Worm (Caenorhabditis elegans): ENCODE results near the gene Y57G11C.1130.

Gene Y57G11C.1130

DNA sequence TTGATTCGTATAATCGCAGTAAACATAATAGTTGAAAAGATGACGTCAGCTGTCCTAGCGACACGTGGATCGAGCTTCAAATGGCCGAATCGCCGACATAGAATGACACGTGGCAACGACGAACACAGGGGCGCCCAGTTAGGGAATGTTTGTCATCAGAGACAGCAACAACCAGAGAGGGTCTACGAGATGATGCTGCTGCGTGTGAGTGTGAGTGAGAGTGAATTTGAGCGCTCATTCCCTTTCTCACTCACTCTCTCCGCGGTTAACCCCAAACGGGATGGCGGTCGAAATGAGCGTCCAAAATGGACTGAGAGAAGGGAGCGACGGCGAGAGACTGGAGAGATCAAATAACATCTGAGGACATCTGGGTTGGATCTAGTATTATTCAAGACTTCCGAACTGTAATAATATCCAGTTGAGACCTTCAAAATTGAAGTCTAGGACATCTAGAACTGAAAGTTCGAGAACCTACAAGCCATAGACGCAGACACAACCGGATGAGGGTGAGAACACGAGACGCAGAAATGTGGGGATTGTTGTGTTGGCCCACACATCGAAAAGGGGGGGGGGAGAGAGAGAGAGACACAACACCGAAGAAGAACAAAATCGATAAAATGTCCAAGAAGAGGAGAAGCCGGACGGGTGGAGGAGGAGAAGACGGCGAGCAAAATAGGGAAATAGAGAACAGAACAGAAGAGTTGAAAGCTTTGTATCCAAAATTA lies 11.8 kb downstream of the Y57G11C.1130 start (continued):
- TF ChIP-seq akir-1 (GFP tag; optimal IDR thresholded peaks at IDR 0.05) (no peak), K11D2.4 (GFP tag; IDR thresholded peaks at IDR 0.05) (0 out of 2 replicates have a peak, but pooled peaks have one; percentile 12), lir-1 (GFP tag; conservative IDR thresholded peaks at IDR 0.05) (peak; percentile 39; the same call in 1 of the 2 replicates), Y95B8A.8 (GFP tag; IDR thresholded peaks at IDR 0.05) (no peak), B0336.3 (GFP tag; IDR thresholded peaks at IDR 0.05) (0 out of 2 replicates have a peak, but pooled peaks have one; percentile 26), attf-6 (GFP tag; IDR thresholded peaks at IDR 0.05) (no peak)

ce11 chrIV:14795918-14796488 lies 13.7 kb downstream of the Y57G11C.1130 start, which contains the start of gene coq-3:
Gene coq-3, minus strand, starts transcription at chrIV:14796324.
- 0 out of 2 replicates have a peak, but pooled peaks have one; percentile 15 for TF ChIP-seq dox-1 (GFP tag; IDR thresholded peaks at IDR 0.05)
- TF ChIP-seq K12H6.12 (tag; optimal IDR thresholded peaks at IDR 0.05), result no peak
- TF ChIP-seq repo-1 (tag; optimal IDR thresholded peaks at IDR 0.05), result peak; percentile 46
- TF ChIP-seq hmg-1.2 (GFP tag; IDR thresholded peaks at IDR 0.05), result peak; percentile 4; the same call in 1 of the 2 replicates
- TF ChIP-seq C06A6.2 (GFP tag; conservative IDR thresholded peaks at IDR 0.05), result no peak
- TF ChIP-seq snpc-4 (GFP tag; optimal IDR thresholded peaks at IDR 0.05), result no peak
- TF ChIP-seq snpc-4 (tag; optimal IDR thresholded peaks at IDR 0.05), result peak in 1 of 4 experiments; percentile 75
- TF ChIP-seq let-607 (tag; optimal IDR thresholded peaks at IDR 0.05), result peak in 1 of 2 experiments; percentile 9
- no peak for TF ChIP-seq efl-1 (GFP tag; optimal IDR thresholded peaks at IDR 0.05)
- TF ChIP-seq attf-6 (GFP tag; IDR thresholded peaks at IDR 0.05), result peak; percentile 71
- TF ChIP-seq mcd-1 (GFP tag; IDR thresholded peaks at IDR 0.05), result 0 out of 2 replicates have a peak, but pooled peaks have one; percentile 6
- peak; percentile 17 for TF ChIP-seq ama-1 (optimal IDR thresholded peaks at IDR 0.05)
- TF ChIP-seq ama-1 (GFP tag; optimal IDR thresholded peaks at IDR 0.05), result no peak
- TF ChIP-seq ceh-58 (GFP tag; IDR thresholded peaks at IDR 0.05), result no peak
- TF ChIP-seq ekl-4 (GFP tag; IDR thresholded peaks at IDR 0.05), result 0 out of 2 replicates have a peak, but pooled peaks have one; percentile 34
- peak; percentile 47 for TF ChIP-seq nhr-27 (tag; optimal IDR thresholded peaks at IDR 0.05)
- TF ChIP-seq athp-1 (tag; optimal IDR thresholded peaks at IDR 0.05), result no peak
- 0 out of 2 replicates have a peak, but pooled peaks have one; percentile 6 for TF ChIP-seq F33H1.4 (GFP tag; IDR thresholded peaks at IDR 0.05)

DNA sequence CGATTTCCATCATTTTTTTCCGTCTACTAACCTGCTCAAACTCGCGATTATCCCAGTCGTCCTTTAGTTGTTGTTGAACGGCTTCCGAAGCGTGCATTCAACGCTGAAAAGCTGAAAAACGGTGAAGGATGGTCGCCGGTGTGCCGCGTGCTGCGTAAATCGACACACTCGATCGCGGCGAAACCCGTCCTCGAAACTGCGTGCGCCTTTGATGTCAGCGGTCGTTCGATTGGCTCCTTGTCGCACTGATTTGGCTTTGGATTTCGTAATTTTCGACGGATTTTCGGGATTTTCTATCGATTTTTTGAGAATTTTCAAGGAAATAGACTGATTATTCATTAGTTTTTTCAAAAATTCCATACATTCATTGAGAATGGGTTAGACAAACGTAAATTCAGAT lies 15.0 kb downstream of the Y57G11C.1130 start, which contains the start of the genes Y57G11C.1147 and nuo-3:
Gene Y57G11C.1147 (minus strand): TSS at position 161 of the 400 bp plus-strand sequence.
Gene nuo-3 (minus strand): TSS at position 191 of the 400 bp plus-strand sequence.
- 0 out of 2 replicates have a peak, but pooled peaks have one; percentile 39 for TF ChIP-seq egrh-3 (GFP tag; IDR thresholded peaks at IDR 0.05)
- TF ChIP-seq mcd-1 (GFP tag; IDR thresholded peaks at IDR 0.05), result 0 out of 2 replicates have a peak, but pooled peaks have one; percentile 14
- peak; percentile 8 for TF ChIP-seq ztf-18 (tag; optimal IDR thresholded peaks at IDR 0.05)
- no peak for TF ChIP-seq lin-40 (tag; optimal IDR thresholded peaks at IDR 0.05)
- TF ChIP-seq ztf-26 (tag; optimal IDR thresholded peaks at IDR 0.05), result no peak
- no peak for TF ChIP-seq hrde-1 (tag; optimal IDR thresholded peaks at IDR 0.05; ENCODE audit: borderline replicate concordance)
- TF ChIP-seq lin-26 (GFP tag; IDR thresholded peaks at IDR 0.05), result no peak
- TF ChIP-seq snpc-4 (GFP tag; optimal IDR thresholded peaks at IDR 0.05), result no peak
- TF ChIP-seq snpc-4 (tag; optimal IDR thresholded peaks at IDR 0.05), result peak in 3 of 4 experiments; percentile 33 to 67 (median 46)
- peak; percentile 79 for TF ChIP-seq zfh-2 (GFP tag; conservative IDR thresholded peaks at IDR 0.05)
- peak; percentile 19 for TF ChIP-seq attf-5 (GFP tag; optimal IDR thresholded peaks at IDR 0.05)
- no peak for TF ChIP-seq F55B11.4 (tag; optimal IDR thresholded peaks at IDR 0.05; ENCODE audit: borderline replicate concordance, insufficient read depth)
- 0 out of 2 replicates have a peak, but pooled peaks have one; percentile 10 for TF ChIP-seq cebp-1 (GFP tag; IDR thresholded peaks at IDR 0.05)
- TF ChIP-seq cebp-1 (tag; optimal IDR thresholded peaks at IDR 0.05), result peak; percentile 65
- TF ChIP-seq unc-62 (GFP tag; optimal IDR thresholded peaks at IDR 0.05), result no peak
- no peak for TF ChIP-seq D2030.7 (GFP tag; IDR thresholded peaks at IDR 0.05)
- no peak for TF ChIP-seq Y79H2A.3 (GFP tag; conservative IDR thresholded peaks at IDR 0.05)
- TF ChIP-seq ccch-3 (GFP tag; optimal IDR thresholded peaks at IDR 0.05), result no peak
- no peak for TF ChIP-seq ztf-6 (GFP tag; IDR thresholded peaks at IDR 0.05)
- TF ChIP-seq fkh-3 (tag; optimal IDR thresholded peaks at IDR 0.05), result no peak
- TF ChIP-seq F33H1.4 (GFP tag; IDR thresholded peaks at IDR 0.05), result peak; percentile 73

Measured in whole organism, young adult.